Fruit fly (Drosophila melanogaster): ENCODE data around the gene CG15172.

CG15172 gene

DNA sequence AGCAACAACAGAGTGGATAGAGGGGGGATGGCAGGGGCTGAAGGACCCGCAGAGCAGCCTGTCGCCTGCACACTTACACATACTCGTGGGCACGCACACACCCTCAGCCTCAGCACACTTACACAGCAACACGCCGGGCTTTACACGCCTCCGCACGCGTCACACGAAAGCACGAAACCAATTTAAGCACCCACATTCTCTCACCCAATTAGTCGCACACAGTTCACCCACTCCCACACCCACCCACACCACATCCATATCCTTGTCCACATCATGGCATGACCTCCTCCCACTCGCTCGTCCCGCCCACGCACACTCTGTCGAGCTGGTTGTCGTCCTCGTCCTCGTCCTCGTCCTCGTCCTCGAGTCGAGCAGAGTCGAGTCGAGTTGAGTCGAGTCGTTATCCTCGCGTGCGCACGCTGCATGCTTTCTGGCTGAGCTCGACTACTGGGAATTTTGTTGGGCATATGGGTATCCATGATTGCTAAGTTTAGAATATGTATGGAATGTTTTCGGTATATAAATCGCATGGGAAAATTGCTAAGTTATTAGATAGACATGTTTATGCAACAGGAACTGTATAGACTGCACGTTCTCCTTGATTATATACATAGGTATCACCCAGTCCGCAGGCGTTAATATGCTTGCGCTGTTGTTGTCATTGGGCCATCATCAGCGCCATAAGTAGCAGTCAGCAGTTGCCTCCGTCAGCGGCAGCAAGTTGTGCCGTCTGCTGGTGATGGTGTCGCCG, 10.1 kb upstream of the CG15172 start (continued):
- TF ChIP-seq CG15514 (GFP tag; optimal IDR thresholded peaks at IDR 0.05) = peak; percentile 63

DNA sequence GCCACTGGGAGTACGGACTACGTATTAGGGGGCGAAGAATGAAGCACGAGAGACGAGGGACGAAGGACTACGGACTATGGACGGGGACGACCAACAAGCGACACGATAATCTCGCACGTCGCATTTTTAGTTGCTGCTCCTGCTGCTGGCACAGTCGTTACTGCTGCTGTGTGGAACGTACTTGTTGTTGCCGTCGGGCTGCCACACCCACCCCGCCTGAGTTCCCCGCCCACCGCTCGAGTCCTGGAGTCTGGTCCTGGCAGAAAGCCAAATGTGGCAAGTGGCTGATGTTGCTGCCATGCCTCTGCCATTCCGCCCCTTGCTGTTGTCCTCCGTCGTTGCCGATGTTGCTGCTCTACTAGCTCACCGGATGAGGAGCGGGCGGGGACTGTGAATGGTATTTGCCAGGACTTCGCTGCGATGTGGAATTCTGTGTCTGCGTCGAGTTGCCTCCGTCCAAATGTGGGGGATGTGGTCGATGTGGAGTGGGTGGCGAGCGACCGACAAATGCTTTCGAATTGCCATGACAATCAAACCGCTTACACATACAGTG, 9.4 kb upstream of the CG15172 start:
- TF ChIP-seq nerfin-1 (tag; optimal IDR thresholded peaks at IDR 0.05) (peak; percentile 19), crol (GFP tag; IDR thresholded peaks at IDR 0.05) (peak; percentile 73), Deaf1 (tag; optimal IDR thresholded peaks at IDR 0.05) (peak; percentile 42), Fer2 (tag; optimal IDR thresholded peaks at IDR 0.05) (peak; percentile 28), chinmo (GFP tag; IDR thresholded peaks at IDR 0.05; ENCODE audit: partially characterized antibody) (0 out of 4 replicates have a peak, but pooled peaks have one; percentile 40), Hey (tag; optimal IDR thresholded peaks at IDR 0.05) (peak; percentile 88), CG11696 (GFP tag; IDR thresholded peaks at IDR 0.05) (no peak), Tbp (GFP tag; optimal IDR thresholded peaks at IDR 0.05) (no peak), NfI (GFP tag; optimal IDR thresholded peaks at IDR 0.05) (peak; percentile 20), sd (tag; optimal IDR thresholded peaks at IDR 0.05) (peak; percentile 56), zfh1 (GFP tag; IDR thresholded peaks at IDR 0.05) (no peak), CG4360 (GFP tag; IDR thresholded peaks at IDR 0.05) (0 out of 2 replicates have a peak, but pooled peaks have one; percentile 17), CG10543 (GFP tag; optimal IDR thresholded peaks at IDR 0.05) (peak; percentile 89), hb (GFP tag; IDR thresholded peaks at IDR 0.05; ENCODE audit: partially characterized antibody) (0 out of 3 replicates have a peak, but pooled peaks have one; percentile 22), Adf1 (GFP tag; IDR thresholded peaks at IDR 0.05) (peak; percentile 70), eyg (GFP tag; optimal IDR thresholded peaks at IDR 0.05) (no peak), mirr (GFP tag; optimal IDR thresholded peaks at IDR 0.05) (peak; percentile 63), Dref (GFP tag; IDR thresholded peaks at IDR 0.05) (0 out of 2 replicates have a peak, but pooled peaks have one; percentile 24), CG13894 (tag; optimal IDR thresholded peaks at IDR 0.05) (peak; percentile 41), CG15011 (GFP tag; optimal IDR thresholded peaks at IDR 0.05) (no peak), zen2 (GFP tag; IDR thresholded peaks at IDR 0.05; ENCODE audit: partially characterized antibody) (no peak), abd-A (tag; optimal IDR thresholded peaks at IDR 0.05) (peak; percentile 93), Rfx (GFP tag; IDR thresholded peaks at IDR 0.05) (peak; percentile 23; the same call in 1 of the 2 replicates), Abd-B (GFP tag; optimal IDR thresholded peaks at IDR 0.05) (no peak)

DNA sequence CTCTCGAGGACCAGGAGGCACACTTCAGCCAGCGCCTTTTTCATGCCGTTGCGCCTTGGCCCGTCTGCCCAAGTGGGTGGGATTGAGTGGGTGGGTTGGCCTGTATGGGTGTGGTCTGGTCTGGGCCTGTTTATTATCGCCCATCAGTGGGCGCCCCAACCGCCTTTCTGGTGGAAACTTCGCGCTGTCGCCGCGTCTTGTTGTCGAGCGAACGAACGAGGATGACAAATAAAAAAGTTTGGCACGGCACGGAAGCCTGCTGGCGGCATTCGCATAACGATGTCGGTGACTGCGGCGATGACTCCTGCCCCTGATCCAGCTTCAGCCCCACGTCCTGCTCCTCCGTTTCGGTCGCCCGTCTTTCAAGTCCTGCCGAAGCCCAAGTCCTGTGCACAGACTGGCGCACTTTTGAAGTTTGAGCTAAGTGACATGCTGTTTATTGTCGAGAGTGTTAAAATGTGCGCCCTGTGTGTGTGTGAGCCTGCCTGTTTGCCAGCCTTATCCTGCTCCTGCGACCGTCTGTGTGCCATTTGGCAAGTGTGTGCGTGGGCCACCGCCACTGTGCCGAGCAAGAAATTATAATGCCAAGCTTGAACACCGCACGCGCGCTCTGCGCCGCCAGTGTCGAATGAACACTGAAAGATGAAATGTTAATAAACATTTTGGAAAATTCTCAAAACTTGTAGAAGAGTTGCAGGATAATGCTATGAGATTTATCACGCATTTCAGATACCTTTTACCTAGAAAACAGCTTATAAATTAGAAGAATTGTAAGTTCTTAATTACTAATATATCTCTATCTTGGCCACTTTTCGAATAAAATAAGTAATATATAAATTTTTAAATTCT, 8.0 kb upstream of the CG15172 start:
- peak; percentile 77 for TF ChIP-seq CG9727 (GFP tag; optimal IDR thresholded peaks at IDR 0.05)
- TF ChIP-seq NfI (GFP tag; optimal IDR thresholded peaks at IDR 0.05) = peak; percentile 84
- no peak for TF ChIP-seq chn (GFP tag; optimal IDR thresholded peaks at IDR 0.05)
- no peak for TF ChIP-seq CG5953 (GFP tag; IDR thresholded peaks at IDR 0.05)
- peak; percentile 83 for TF ChIP-seq CG8924 (tag; optimal IDR thresholded peaks at IDR 0.05)
- no peak for TF ChIP-seq Adf1 (GFP tag; IDR thresholded peaks at IDR 0.05)
- peak; percentile 21 for TF ChIP-seq Usf (GFP tag; optimal IDR thresholded peaks at IDR 0.05)
- 0 out of 3 replicates have a peak, but pooled peaks have one; percentile 29 for TF ChIP-seq vnd (GFP tag; IDR thresholded peaks at IDR 0.05; ENCODE audit: partially characterized antibody)
- peak; percentile 76 for TF ChIP-seq CG10209 (GFP tag; optimal IDR thresholded peaks at IDR 0.05)
- no peak; the same call in 1 of the 2 replicates for TF ChIP-seq ara (GFP tag; IDR thresholded peaks at IDR 0.05)
- TF ChIP-seq CG11085 (GFP tag; IDR thresholded peaks at IDR 0.05) = 0 out of 2 replicates have a peak, but pooled peaks have one; percentile 42
- TF ChIP-seq CG6791 (GFP tag; IDR thresholded peaks at IDR 0.05; ENCODE audit: partially characterized antibody) = no peak
- TF ChIP-seq CG4854 (GFP tag; optimal IDR thresholded peaks at IDR 0.05) = no peak
- peak; percentile 57 for TF ChIP-seq Rfx (GFP tag; IDR thresholded peaks at IDR 0.05)
- TF ChIP-seq fu2 (GFP tag; optimal IDR thresholded peaks at IDR 0.05) = no peak
- TF ChIP-seq CG12155 (GFP tag; optimal IDR thresholded peaks at IDR 0.05) = peak; percentile 18
- TF ChIP-seq shn (GFP tag; optimal IDR thresholded peaks at IDR 0.05) = no peak
- no peak for TF ChIP-seq CG10321 (GFP tag; IDR thresholded peaks at IDR 0.05)
- peak; percentile 89 for TF ChIP-seq CG13424 (tag; optimal IDR thresholded peaks at IDR 0.05)
- TF ChIP-seq CG2129 (GFP tag; IDR thresholded peaks at IDR 0.05; ENCODE audit: partially characterized antibody) = no peak
- no peak for TF ChIP-seq NC2α (GFP tag; optimal IDR thresholded peaks at IDR 0.05)
